Fruit fly (Drosophila melanogaster) whole organism, embryonic: Measurements from ENCODE around the gene CG11342.

ENCODE experiments used
- Atf3 ChIP-seq: fragments of 200-800 bp; sonication (Bioruptor generic); optimal IDR thresholded peaks from 3 replicates; lab custom pipeline; 2016; ENCODE audit warnings: missing biosample characterization, missing genetic modification characterization
- BEAF-32 ChIP-seq: fragments of 200-800 bp; sonication (Bioruptor generic); optimal IDR thresholded peaks from 3 replicates; lab custom pipeline; 2017; ENCODE audit warnings: missing biosample characterization, missing genetic modification characterization, mild to moderate bottlenecking, moderate library complexity, missing genetic modification reagents
- Bteb2 ChIP-seq: fragments of 200-800 bp; sonication (Bioruptor generic); optimal IDR thresholded peaks from 2 replicates; lab custom pipeline; 2016; ENCODE audit warnings: missing biosample characterization, missing genetic modification characterization
- CG10147 ChIP-seq: fragments of 200-800 bp; sonication (Bioruptor generic); optimal IDR thresholded peaks from 2 replicates; lab custom pipeline; 2019; ENCODE audit warnings: missing biosample characterization, mild to moderate bottlenecking, missing genetic modification characterization, moderate library complexity
- CG10321 ChIP-seq: fragments of 200-800 bp; sonication (Bioruptor generic); IDR thresholded peaks from 2 replicates; pipeline ENCODE4 v1.3.6; 2022; ENCODE audit warnings: missing biosample characterization, missing genetic modification characterization
- CG11456 ChIP-seq: fragments of 200-800 bp; sonication (Bioruptor generic); IDR thresholded peaks from 3 replicates; pipeline ENCODE4 v1.3.6; 2022; ENCODE audit warnings: missing biosample characterization, missing genetic modification characterization
- CG11696 ChIP-seq: fragments of 200-800 bp; sonication (Bioruptor generic); IDR thresholded peaks from 2 replicates; pipeline ENCODE4 v1.3.6; 2022; ENCODE audit warnings: missing biosample characterization, missing genetic modification characterization
- CG13287 ChIP-seq: fragments of 200-800 bp; sonication (Bioruptor generic); IDR thresholded peaks from 2 replicates; pipeline ENCODE4 v1.3.6; 2022; ENCODE audit warnings: missing biosample characterization, missing genetic modification characterization; ENCODE audit not compliant: partially characterized antibody
- CG13296 ChIP-seq: fragments of 200-800 bp; sonication (Bioruptor generic); optimal IDR thresholded peaks from 3 replicates; lab custom pipeline; 2018; ENCODE audit warnings: missing biosample characterization, mild to moderate bottlenecking, missing genetic modification characterization
- CG1529 ChIP-seq: fragments of 200-800 bp; sonication (Bioruptor generic); optimal IDR thresholded peaks from 3 replicates; lab custom pipeline; 2018; ENCODE audit warnings: missing biosample characterization, missing genetic modification characterization
- CG1647 ChIP-seq: fragments of 200-800 bp; sonication (Bioruptor generic); optimal IDR thresholded peaks from 3 replicates; lab custom pipeline; 2016; ENCODE audit warnings: missing biosample characterization, missing genetic modification characterization
- CG17186 ChIP-seq: fragments of 200-800 bp; sonication (Bioruptor generic); optimal IDR thresholded peaks from 3 replicates; lab custom pipeline; 2017; ENCODE audit warnings: missing biosample characterization, missing genetic modification reagents, missing genetic modification characterization
- CG17385 ChIP-seq: fragments of 200-800 bp; sonication (Bioruptor generic); optimal IDR thresholded peaks from 3 replicates; lab custom pipeline; 2018; ENCODE audit warnings: missing biosample characterization, mild to moderate bottlenecking, missing genetic modification characterization
- CG2678 ChIP-seq: fragments of 200-800 bp; sonication (Bioruptor generic); optimal IDR thresholded peaks from 3 replicates; lab custom pipeline; 2019; ENCODE audit warnings: missing biosample characterization, mild to moderate bottlenecking, missing genetic modification characterization, moderate library complexity
- CG30020 ChIP-seq: fragments of 200-800 bp; optimal IDR thresholded peaks from 2 replicates; lab custom pipeline; 2019; ENCODE audit warnings: missing biosample characterization, mild to moderate bottlenecking, missing genetic modification characterization, moderate library complexity
- CG3065 ChIP-seq: fragments of 200-800 bp; sonication (Bioruptor generic); optimal IDR thresholded peaks from 2 replicates; lab custom pipeline; 2016; ENCODE audit warnings: missing biosample characterization, missing genetic modification characterization
- CG3838 ChIP-seq: fragments of 200-800 bp; sonication (Bioruptor generic); optimal IDR thresholded peaks from 3 replicates; lab custom pipeline; 2016; ENCODE audit warnings: missing biosample characterization, missing genetic modification characterization
- CG6254 ChIP-seq: fragments of 200-800 bp; sonication (Bioruptor generic); optimal IDR thresholded peaks from 3 replicates; lab custom pipeline; 2017; ENCODE audit warnings: mild to moderate bottlenecking, missing biosample characterization, missing genetic modification reagents, missing genetic modification characterization
- CG8765 ChIP-seq: fragments of 200-800 bp; sonication (Bioruptor generic); IDR thresholded peaks from 2 replicates; pipeline ENCODE4 v1.3.6; 2022; ENCODE audit warnings: missing biosample characterization, missing genetic modification characterization
- CG9727 ChIP-seq: fragments of 200-800 bp; sonication (Bioruptor generic); optimal IDR thresholded peaks from 3 replicates; lab custom pipeline; 2017; ENCODE audit warnings: missing biosample characterization, mild to moderate bottlenecking, missing genetic modification characterization
- CG9876 ChIP-seq: fragments of 200-800 bp; sonication (Bioruptor generic); optimal IDR thresholded peaks from 2 replicates; lab custom pipeline; 2016; ENCODE audit warnings: missing biosample characterization, missing genetic modification characterization
- Deaf1 ChIP-seq: fragments of 200-800 bp; optimal IDR thresholded peaks from 3 replicates; lab custom pipeline; 2019; ENCODE audit warnings: missing biosample characterization, mild to moderate bottlenecking, missing genetic modification characterization, moderate library complexity
- Eip74EF ChIP-seq, 2 experiments: fragments of 200-800 bp in 1 of 2; fragments of >200 bp in 1 of 2; sonication (Bioruptor generic) in 1 of 2; optimal IDR thresholded peaks; 2 replicates each; lab custom pipeline; 2017 to 2019; ENCODE audit warnings: missing biosample characterization in 2 of 2, missing genetic modification characterization in 2 of 2, mild to moderate bottlenecking in 1 of 2, moderate library complexity in 1 of 2
- Fer2 ChIP-seq: fragments of 200-800 bp; sonication (Bioruptor generic); optimal IDR thresholded peaks from 2 replicates; lab custom pipeline; 2018; ENCODE audit warnings: missing biosample characterization, mild to moderate bottlenecking, missing genetic modification characterization, moderate library complexity
- Gug ChIP-seq: fragments of 200-800 bp; sonication (Bioruptor generic); IDR thresholded peaks from 4 replicates; pipeline ENCODE4 v1.3.6; 2022; ENCODE audit warnings: missing biosample characterization, missing genetic modification characterization
- H2.0 ChIP-seq: fragments of 200-800 bp; sonication (Bioruptor generic); IDR thresholded peaks from 2 replicates; pipeline ENCODE4 v1.3.6; 2022; ENCODE audit warnings: missing biosample characterization, missing genetic modification characterization
- Hmr ChIP-seq: fragments of 200-800 bp; sonication (Bioruptor generic); optimal IDR thresholded peaks from 3 replicates; lab custom pipeline; 2017; ENCODE audit warnings: mild to moderate bottlenecking, missing biosample characterization, missing genetic modification reagents, missing genetic modification characterization
- Hr51 ChIP-seq, 2 experiments: fragments of 200-800 bp; sonication (Bioruptor generic); optimal IDR thresholded peaks; 2 replicates in 1 of 2; 3 replicates in 1 of 2; lab custom pipeline; 2016 to 2018; ENCODE audit warnings: missing biosample characterization in 2 of 2, missing genetic modification characterization in 2 of 2, mild to moderate bottlenecking in 1 of 2, moderate library complexity in 1 of 2
- Lhr ChIP-seq: fragments of 200-800 bp; sonication (Bioruptor generic); optimal IDR thresholded peaks from 3 replicates; lab custom pipeline; 2017; ENCODE audit warnings: mild to moderate bottlenecking, missing biosample characterization, missing genetic modification reagents, missing genetic modification characterization
- MTF-1 ChIP-seq: fragments of 200-800 bp; sonication (Bioruptor generic); optimal IDR thresholded peaks from 2 replicates; lab custom pipeline; 2018; ENCODE audit warnings: missing biosample characterization, mild to moderate bottlenecking, missing genetic modification characterization, borderline replicate concordance
- Med ChIP-seq: fragments of 200-800 bp; sonication (Bioruptor generic); peaks from one replicate; lab custom pipeline; 2016; ENCODE audit warnings: missing biosample characterization, missing genetic modification characterization, mild to moderate bottlenecking, inconsistent platforms, moderate library complexity
- Meics ChIP-seq: fragments of 200-800 bp; sonication (Bioruptor generic); optimal IDR thresholded peaks from 2 replicates; lab custom pipeline; 2017; ENCODE audit warnings: missing biosample characterization, mild to moderate bottlenecking, missing genetic modification characterization
- Six4 ChIP-seq: fragments of 200-800 bp; sonication (Bioruptor generic); optimal IDR thresholded peaks from 2 replicates; lab custom pipeline; 2016; ENCODE audit warnings: missing biosample characterization, missing genetic modification characterization
- Spps ChIP-seq: fragments of 200-800 bp; sonication (Bioruptor generic); optimal IDR thresholded peaks from 2 replicates; lab custom pipeline; 2018; ENCODE audit warnings: missing biosample characterization, mild to moderate bottlenecking, missing genetic modification characterization
- YL-1 ChIP-seq: fragments of 200-800 bp; sonication (Bioruptor generic); optimal IDR thresholded peaks from 3 replicates; lab custom pipeline; 2017; ENCODE audit warnings: missing biosample characterization, mild to moderate bottlenecking, missing genetic modification characterization
- az2 ChIP-seq: fragments of 200-800 bp; sonication (Bioruptor generic); optimal IDR thresholded peaks from 3 replicates; lab custom pipeline; 2016; ENCODE audit warnings: missing biosample characterization, missing genetic modification characterization
- bab2 ChIP-seq: fragments of 200-800 bp; sonication (Bioruptor generic); optimal IDR thresholded peaks from 2 replicates; lab custom pipeline; 2016; ENCODE audit warnings: missing biosample characterization, missing genetic modification characterization
- caup ChIP-seq: fragments of 200-800 bp; sonication (Bioruptor generic); optimal IDR thresholded peaks from 3 replicates; lab custom pipeline; 2017; ENCODE audit warnings: missing biosample characterization, mild to moderate bottlenecking, missing genetic modification characterization, moderate library complexity; ENCODE audit not compliant: severe bottlenecking
- chinmo ChIP-seq: fragments of 200-800 bp; sonication (Bioruptor generic); IDR thresholded peaks from 4 replicates; pipeline ENCODE4 v1.3.6; 2022; ENCODE audit warnings: missing biosample characterization, missing genetic modification characterization; ENCODE audit not compliant: partially characterized antibody
- chn ChIP-seq: fragments of 200-800 bp; sonication (Bioruptor generic); optimal IDR thresholded peaks from 2 replicates; lab custom pipeline; 2016; ENCODE audit warnings: missing biosample characterization, missing genetic modification characterization
- dpn ChIP-seq, 2 experiments: fragments of 200-800 bp; sonication (Bioruptor generic); optimal IDR thresholded peaks; 3 replicates each; lab custom pipeline; 2016; ENCODE audit warnings: missing biosample characterization in 2 of 2, missing genetic modification characterization in 2 of 2
- fd64A ChIP-seq: fragments of 200-800 bp; sonication (Bioruptor generic); optimal IDR thresholded peaks from 3 replicates; lab custom pipeline; 2018; ENCODE audit warnings: missing biosample characterization, mild to moderate bottlenecking, missing genetic modification characterization
- gsb-n ChIP-seq: fragments of 200-800 bp; sonication (Bioruptor generic); optimal IDR thresholded peaks from 3 replicates; lab custom pipeline; 2018; ENCODE audit warnings: missing biosample characterization, mild to moderate bottlenecking, missing genetic modification characterization
- h ChIP-seq: fragments of >200 bp; optimal IDR thresholded peaks from 2 replicates; lab custom pipeline; 2017
- ind ChIP-seq: fragments of 200-800 bp; sonication (Bioruptor generic); optimal IDR thresholded peaks from 3 replicates; lab custom pipeline; 2016; ENCODE audit warnings: missing biosample characterization, missing genetic modification characterization
- inv ChIP-seq: fragments of 200-800 bp; sonication (Bioruptor generic); IDR thresholded peaks from 2 replicates; pipeline ENCODE4 v1.3.6; 2022; ENCODE audit warnings: missing biosample characterization, missing genetic modification characterization; ENCODE audit not compliant: partially characterized antibody
- mam ChIP-seq: fragments of 200-800 bp; sonication (Bioruptor generic); optimal IDR thresholded peaks from 3 replicates; lab custom pipeline; 2016; ENCODE audit warnings: missing biosample characterization, missing genetic modification characterization
- org-1 ChIP-seq: fragments of 200-800 bp; sonication (Bioruptor generic); optimal IDR thresholded peaks from 2 replicates; lab custom pipeline; 2017; ENCODE audit warnings: missing biosample characterization, missing genetic modification characterization
- sens-2 ChIP-seq: fragments of 200-800 bp; sonication (Bioruptor generic); IDR thresholded peaks from 2 replicates; pipeline ENCODE4 v1.3.6; 2022; ENCODE audit warnings: missing biosample characterization, missing genetic modification characterization
- trh ChIP-seq: fragments of 200-800 bp; sonication (Bioruptor generic); optimal IDR thresholded peaks from 2 replicates; lab custom pipeline; 2016; ENCODE audit warnings: missing biosample characterization, missing genetic modification characterization
- unc-4 ChIP-seq: fragments of 200-800 bp; sonication (Bioruptor generic); IDR thresholded peaks from 2 replicates; pipeline ENCODE4 v1.3.6; 2022; ENCODE audit warnings: missing biosample characterization, missing genetic modification characterization; ENCODE audit not compliant: partially characterized antibody

The CG11342 gene

DNA sequence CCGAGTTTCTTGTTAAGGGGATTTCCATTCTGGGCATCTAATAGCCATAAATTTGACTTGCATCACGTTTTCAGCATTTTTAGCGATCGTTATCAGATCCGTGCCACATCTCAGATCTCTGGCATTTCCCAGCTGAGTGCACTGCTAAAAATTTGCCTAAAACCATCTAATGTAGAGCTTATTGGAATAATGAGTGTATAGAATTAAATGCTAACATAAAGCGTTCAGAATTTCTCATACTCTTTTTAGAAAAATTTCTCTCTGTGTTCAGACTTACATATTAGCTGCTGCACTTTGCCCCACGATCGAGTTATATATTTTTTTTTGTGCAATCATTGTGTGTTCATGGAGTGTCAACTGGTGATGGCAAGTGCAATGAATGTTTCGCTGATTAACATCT, 40.5 kb upstream of the CG11342 start (continued):
- TF ChIP-seq CG11696 (GFP tag; lab: Robert Waterston, UW) (no peak), CG10147 (GFP tag; lab: Kevin White, UChicago) (no peak), org-1 (no peak), caup (GFP tag; lab: Kevin White, UChicago) (no peak), Deaf1 (tag; lab: Kevin White, UChicago) (no peak), sens-2 (no peak), CG6254 (no peak), Spps (tag; lab: Kevin White, UChicago) (no peak), CG9876 (GFP tag; lab: Kevin White, UChicago) (no peak), CG13296 (GFP tag; lab: Kevin White, UChicago) (no peak), gsb-n (tag; lab: Kevin White, UChicago) (no peak), Hmr (GFP tag; lab: Kevin White, UChicago) (no peak), Atf3 (GFP tag; lab: Kevin White, UChicago) (no peak), h (lab: Kevin White, UChicago) (no peak), CG3838 (no peak), Med (GFP tag; lab: Kevin White, UChicago) (peak; percentile 12), mam (no peak), CG11456 (no peak), CG17385 (GFP tag; lab: Kevin White, UChicago) (no peak), Bteb2 (GFP tag; lab: Kevin White, UChicago) (no peak), Eip74EF (GFP tag; optimal IDR thresholded peaks at IDR 0.05; lab: Kevin White, UChicago) (no peak), chinmo (GFP tag; lab: Robert Waterston, UW) (no peak), CG9727 (GFP tag; lab: Kevin White, UChicago) (no peak), dpn (GFP tag; optimal IDR thresholded peaks at IDR 0.05; lab: Kevin White, UChicago) (no peak), MTF-1 (GFP tag; lab: Kevin White, UChicago) (no peak), CG17186 (GFP tag; lab: Kevin White, UChicago) (no peak), YL-1 (no peak), CG1529 (no peak), bab2 (no peak), ind (no peak), H2.0 (no peak), Meics (GFP tag; lab: Kevin White, UChicago) (no peak), Six4 (GFP tag; lab: Kevin White, UChicago) (no peak), Gug (GFP tag; lab: Robert Waterston, UW) (no peak), fd64A (GFP tag; lab: Kevin White, UChicago) (no peak), az2 (GFP tag; lab: Kevin White, UChicago) (no peak), trh (GFP tag; lab: Kevin White, UChicago) (no peak), CG3065 (GFP tag; lab: Kevin White, UChicago) (no peak), CG8765 (no peak), inv (no peak), Hr51 (GFP tag; optimal IDR thresholded peaks at IDR 0.05; lab: Kevin White, UChicago) (no peak), BEAF-32 (GFP tag; lab: Kevin White, UChicago) (no peak), CG2678 (tag; lab: Kevin White, UChicago) (no peak), CG13287 (GFP tag; lab: Robert Waterston, UW) (no peak), Fer2 (tag; lab: Kevin White, UChicago) (no peak), chn (GFP tag; lab: Kevin White, UChicago) (peak; percentile 37), CG10321 (GFP tag; lab: Robert Waterston, UW) (no peak), Lhr (GFP tag; lab: Kevin White, UChicago) (no peak), unc-4 (GFP tag; lab: Robert Waterston, UW) (no peak), CG30020 (tag; lab: Kevin White, UChicago) (no peak), CG1647 (GFP tag; lab: Kevin White, UChicago) (no peak)
